Worm (Caenorhabditis elegans) whole organism, young adult: ENCODE results near the gene math-38.

ENCODE experiments used
- B0261.1 ChIP-seq: sonication (generic microtip); optimal IDR thresholded peaks from 2 replicates; lab custom pipeline; 2016; ENCODE audit warnings: mild to moderate bottlenecking, missing genetic modification characterization, moderate library complexity, missing compliant biosample characterization
- B0336.3 ChIP-seq: fragments of 200-800 bp; sonication (Bioruptor generic); IDR thresholded peaks from 2 replicates; pipeline ENCODE4 v1.3.6; 2022; ENCODE audit warnings: missing genetic modification characterization, missing compliant biosample characterization
- C06A6.2 ChIP-seq: fragments of 200-800 bp; sonication (Bioruptor generic); conservative IDR thresholded peaks from 2 replicates; pipeline ENCODE4 v1.3.6; 2022; ENCODE audit warnings: missing genetic modification characterization, missing compliant biosample characterization
- F33H1.4 ChIP-seq: fragments of 200-800 bp; sonication (Bioruptor generic); IDR thresholded peaks from 2 replicates; pipeline ENCODE4 v1.3.6; 2022; ENCODE audit warnings: missing genetic modification reagents, missing genetic modification characterization, missing compliant biosample characterization
- Y53G8AR.9 ChIP-seq: fragments of 200-800 bp; sonication (Bioruptor generic); conservative IDR thresholded peaks from 2 replicates; pipeline ENCODE4 v1.3.6; 2022; ENCODE audit warnings: missing genetic modification reagents, missing genetic modification characterization, missing compliant biosample characterization
- Y56A3A.18 ChIP-seq: fragments of 200-800 bp; sonication (Bioruptor generic); IDR thresholded peaks from 2 replicates; pipeline ENCODE4 v1.3.6; 2022; ENCODE audit warnings: missing genetic modification reagents, missing genetic modification characterization, missing compliant biosample characterization
- Y79H2A.3 ChIP-seq: fragments of 200-800 bp; sonication (Bioruptor generic); conservative IDR thresholded peaks from 2 replicates; pipeline ENCODE4 v1.3.6; 2022; ENCODE audit warnings: missing genetic modification reagents, missing genetic modification characterization, missing compliant biosample characterization
- akir-1 ChIP-seq: fragments of 200-800 bp; sonication (Bioruptor generic); optimal IDR thresholded peaks from 2 replicates; lab custom pipeline; 2018; ENCODE audit warnings: mild to moderate bottlenecking, missing genetic modification characterization, moderate library complexity, missing compliant biosample characterization
- ccch-3 ChIP-seq: fragments of 200-800 bp; sonication (Bioruptor generic); optimal IDR thresholded peaks from 2 replicates; lab custom pipeline; 2018; ENCODE audit warnings: mild to moderate bottlenecking, missing genetic modification characterization, missing compliant biosample characterization
- cebp-1 ChIP-seq, 2 experiments: fragments of 200-800 bp in 1 of 2; sonication (Bioruptor generic) in 1 of 2; sonication (generic microtip) in 1 of 2; IDR thresholded peaks in 1 of 2; optimal IDR thresholded peaks in 1 of 2; 2 replicates each; pipeline versions ENCODE4 v1.3.6 to Lab custom; 2017 to 2022; ENCODE audit warnings: missing compliant biosample characterization in 2 of 2, missing genetic modification characterization in 2 of 2, mild to moderate bottlenecking in 1 of 2, missing genetic modification reagents in 1 of 2, moderate library complexity in 1 of 2
- ceh-27 ChIP-seq: fragments of 200-800 bp; sonication (Bioruptor generic); optimal IDR thresholded peaks from 2 replicates; lab custom pipeline; 2018; ENCODE audit warnings: mild to moderate bottlenecking, missing genetic modification characterization, moderate library complexity, missing compliant biosample characterization
- ceh-40 ChIP-seq: fragments of 200-800 bp; sonication (Bioruptor generic); IDR thresholded peaks from 2 replicates; pipeline ENCODE4 v1.3.6; 2022; ENCODE audit warnings: missing genetic modification characterization, missing compliant biosample characterization
- ceh-58 ChIP-seq: fragments of 200-800 bp; sonication (Bioruptor generic); IDR thresholded peaks from 2 replicates; pipeline ENCODE4 v1.3.6; 2022; ENCODE audit warnings: missing genetic modification characterization, missing compliant biosample characterization
- ceh-79 ChIP-seq: sonication (generic microtip); optimal IDR thresholded peaks from 2 replicates; lab custom pipeline; 2017; ENCODE audit warnings: mild to moderate bottlenecking, missing genetic modification characterization, missing compliant biosample characterization
- dox-1 ChIP-seq: fragments of 200-800 bp; sonication (Bioruptor generic); IDR thresholded peaks from 2 replicates; pipeline ENCODE4 v1.3.6; 2022; ENCODE audit warnings: missing genetic modification reagents, missing genetic modification characterization, missing compliant biosample characterization
- ekl-4 ChIP-seq: fragments of 200-800 bp; sonication (Bioruptor generic); IDR thresholded peaks from 2 replicates; pipeline ENCODE4 v1.3.6; 2022; ENCODE audit warnings: missing genetic modification reagents, missing genetic modification characterization, missing compliant biosample characterization
- hmg-20 ChIP-seq: fragments of 200-800 bp; sonication (Bioruptor generic); IDR thresholded peaks from 2 replicates; pipeline ENCODE4 v1.3.6; 2022; ENCODE audit warnings: missing genetic modification reagents, missing genetic modification characterization, missing compliant biosample characterization
- hsf-1 ChIP-seq: fragments of 200-800 bp; sonication (Bioruptor generic); IDR thresholded peaks from 2 replicates; pipeline ENCODE4 v1.3.6; 2022; ENCODE audit warnings: missing genetic modification reagents, missing genetic modification characterization, missing compliant biosample characterization
- lag-1 ChIP-seq: fragments of 200-800 bp; sonication (Bioruptor generic); IDR thresholded peaks from 2 replicates; pipeline ENCODE4 v1.3.6; 2022; ENCODE audit warnings: missing genetic modification reagents, missing genetic modification characterization, missing compliant biosample characterization
- lin-40 ChIP-seq: sonication (generic microtip); optimal IDR thresholded peaks from 2 replicates; lab custom pipeline; 2016; ENCODE audit warnings: missing genetic modification characterization, mild to moderate bottlenecking, missing compliant biosample characterization, missing genotype, missing genetic modification reagents
- madf-10 ChIP-seq: sonication (generic microtip); optimal IDR thresholded peaks from 2 replicates; lab custom pipeline; 2016; ENCODE audit warnings: mild to moderate bottlenecking, missing genetic modification characterization, missing compliant biosample characterization
- madf-8 ChIP-seq: fragments of 200-800 bp; sonication (Bioruptor generic); conservative IDR thresholded peaks from 2 replicates; pipeline ENCODE4 v1.3.6; 2022; ENCODE audit warnings: missing genetic modification reagents, missing genetic modification characterization, missing compliant biosample characterization
- mel-28 ChIP-seq: sonication (generic microtip); optimal IDR thresholded peaks from 2 replicates; lab custom pipeline; 2016; ENCODE audit warnings: borderline replicate concordance, mild to moderate bottlenecking, missing genetic modification characterization, missing compliant biosample characterization
- nhr-80 ChIP-seq: sonication (generic microtip); optimal IDR thresholded peaks from 2 replicates; lab custom pipeline; 2016; ENCODE audit warnings: missing genetic modification characterization, missing compliant biosample characterization
- nhr-90 ChIP-seq: sonication (generic microtip); optimal IDR thresholded peaks from 2 replicates; lab custom pipeline; 2016; ENCODE audit warnings: missing genotype, mild to moderate bottlenecking, missing genetic modification characterization, missing compliant biosample characterization
- sdz-38 ChIP-seq: sonication (generic microtip); optimal IDR thresholded peaks from 2 replicates; lab custom pipeline; 2016; ENCODE audit warnings: missing genotype, missing genetic modification characterization, missing compliant biosample characterization
- snpc-1.1 ChIP-seq: sonication (generic microtip); optimal IDR thresholded peaks from 2 replicates; lab custom pipeline; 2017; ENCODE audit warnings: missing genetic modification characterization, mild to moderate bottlenecking, missing compliant biosample characterization, antibody characterized with exemption, moderate library complexity, missing genotype, missing genetic modification reagents; ENCODE audit not compliant: insufficient read depth
- snpc-4 ChIP-seq, 5 experiments: fragments of 150-350 bp in 1 of 5; sonication (generic microtip) in 4 of 5; optimal IDR thresholded peaks; 2 replicates each; lab custom pipeline; 2014 to 2018; ENCODE audit warnings: missing genetic modification characterization in 5 of 5, missing biosample characterization in 3 of 5, antibody characterized with exemption in 2 of 5, mild to moderate bottlenecking in 2 of 5, missing compliant biosample characterization in 2 of 5, missing genotype in 2 of 5, moderate library complexity in 2 of 5, missing genetic modification reagents in 1 of 5
- tlf-1 ChIP-seq: fragments of 200-800 bp; sonication (Bioruptor generic); optimal IDR thresholded peaks from 2 replicates; lab custom pipeline; 2018; ENCODE audit warnings: mild to moderate bottlenecking, missing genetic modification characterization, missing compliant biosample characterization
- unc-62 ChIP-seq: fragments of 150-350 bp; optimal IDR thresholded peaks from 2 replicates; lab custom pipeline; 2014; ENCODE audit warnings: missing biosample characterization, missing genetic modification reagents, missing genetic modification characterization
- zfh-2 ChIP-seq: fragments of 200-800 bp; sonication (Bioruptor generic); conservative IDR thresholded peaks from 2 replicates; pipeline ENCODE4 v1.3.6; 2022; ENCODE audit warnings: missing genetic modification reagents, missing genetic modification characterization, missing compliant biosample characterization
- ztf-26 ChIP-seq: sonication (generic microtip); optimal IDR thresholded peaks from 2 replicates; lab custom pipeline; 2017; ENCODE audit warnings: missing genetic modification characterization, missing compliant biosample characterization

The math-38 gene

DNA sequence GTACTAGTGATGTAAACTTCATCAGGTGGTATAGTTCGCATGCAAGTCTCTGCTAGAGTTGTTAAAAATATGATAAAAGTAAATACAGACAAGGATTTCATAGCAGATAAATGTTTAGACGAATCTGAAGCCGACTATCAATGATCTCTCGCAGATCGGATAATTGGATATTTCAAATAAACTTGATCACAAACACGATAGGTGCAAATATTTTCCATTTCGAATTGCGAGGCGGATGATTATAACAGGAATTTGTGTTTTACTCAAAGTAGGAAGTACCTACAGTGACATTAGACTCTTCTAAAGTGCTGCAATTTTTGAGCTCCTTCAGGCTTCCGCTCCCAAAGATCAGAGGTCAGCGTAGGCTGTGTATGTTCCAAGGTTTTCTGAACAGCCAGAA lies 10.1 kb upstream of the math-38 start, which contains the start of gene T07H3.7:
TSS of gene T07H3.7 (minus strand) at position 101 of the 400 bp plus-strand sequence.
- TF ChIP-seq tlf-1 (GFP tag; lab: Kevin White, UChicago) (no peak), ceh-79 (no peak)
- TF ChIP-seq, all 124 proteins: peak for 0

DNA sequence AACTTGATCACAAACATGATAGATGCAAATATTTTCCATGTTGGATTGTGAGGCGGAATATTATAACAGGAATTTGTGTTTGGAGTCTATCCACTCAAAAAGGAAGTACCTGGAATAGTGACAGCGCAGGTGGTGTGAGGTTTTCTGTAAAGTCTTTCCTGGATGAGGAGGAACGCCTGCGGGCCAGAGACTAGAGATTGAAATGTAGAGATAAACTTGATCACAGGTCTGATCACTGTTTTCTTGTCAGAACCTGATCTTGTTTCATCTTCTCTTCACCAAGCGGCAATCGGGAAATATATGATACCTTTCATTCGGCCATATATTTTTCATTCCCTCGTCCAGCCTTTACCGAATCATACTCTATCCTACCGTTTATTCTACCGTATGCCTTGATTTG lies 6.5 kb upstream of the math-38 start, which contains the start of gene T07H3.8:
TSS of gene T07H3.8 (plus strand) at position 301 of the 400 bp plus-strand sequence.
- TF ChIP-seq ztf-26 (tag; lab: Kevin White, UChicago) (no peak), akir-1 (GFP tag; lab: Kevin White, UChicago) (no peak), unc-62 (GFP tag; lab: Kevin White, UChicago) (no peak), lin-40 (tag; lab: Kevin White, UChicago) (no peak), ceh-40 (GFP tag; lab: Robert Waterston, UW) (no peak), madf-8 (GFP tag; lab: Robert Waterston, UW) (no peak), hmg-20 (GFP tag; lab: Robert Waterston, UW) (no peak), nhr-90 (no peak), Y79H2A.3 (GFP tag; lab: Robert Waterston, UW) (no peak)

DNA sequence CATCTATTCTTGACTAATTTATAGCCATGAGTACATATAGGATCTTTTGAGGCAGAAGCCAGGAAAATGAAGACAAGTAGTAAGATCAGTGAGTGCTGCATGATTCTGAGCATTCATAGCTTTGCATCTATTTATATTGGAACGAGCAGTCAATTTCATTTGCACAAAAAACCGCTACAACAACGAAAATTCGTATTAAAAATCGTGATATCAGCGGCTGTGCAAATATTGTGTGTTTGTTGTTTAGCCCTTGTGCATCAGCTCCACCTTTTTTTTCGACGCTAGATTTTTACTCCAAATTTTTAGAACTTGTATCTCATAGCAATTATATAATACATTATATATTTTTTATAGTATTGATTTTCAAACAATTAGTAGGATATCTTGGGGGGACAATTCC lies 4.4 kb upstream of the math-38 start, which contains the start of gene clec-21:
TSS of gene clec-21 (minus strand) at position 101 of the 400 bp plus-strand sequence.
- TF ChIP-seq Y56A3A.18, result no peak
- no peak for TF ChIP-seq ceh-27 (GFP tag; lab: Kevin White, UChicago)
- TF ChIP-seq ekl-4 (GFP tag; lab: Robert Waterston, UW), result no peak
- no peak for TF ChIP-seq F33H1.4 (GFP tag; lab: Robert Waterston, UW)
- TF ChIP-seq sdz-38 (tag; lab: Kevin White, UChicago), result no peak
- TF ChIP-seq ceh-40 (GFP tag; lab: Robert Waterston, UW), result no peak
- TF ChIP-seq cebp-1 (GFP tag; IDR thresholded peaks at IDR 0.05; lab: Robert Waterston, UW), result no peak
- TF ChIP-seq cebp-1 (tag; optimal IDR thresholded peaks at IDR 0.05; lab: Kevin White, UChicago), result no peak
- TF ChIP-seq snpc-4 (GFP tag; optimal IDR thresholded peaks at IDR 0.05; lab: Kevin White, UChicago), result no peak
- no peak for TF ChIP-seq snpc-4 (tag; optimal IDR thresholded peaks at IDR 0.05; lab: Kevin White, UChicago)
- TF ChIP-seq nhr-90, result no peak
- TF ChIP-seq B0336.3 (GFP tag; lab: Robert Waterston, UW), result no peak
- TF ChIP-seq B0261.1 (tag; lab: Kevin White, UChicago), result no peak
- no peak for TF ChIP-seq mel-28 (tag; lab: Kevin White, UChicago)
- TF ChIP-seq Y53G8AR.9, result no peak
- TF ChIP-seq C06A6.2 (GFP tag; lab: Robert Waterston, UW), result no peak

DNA sequence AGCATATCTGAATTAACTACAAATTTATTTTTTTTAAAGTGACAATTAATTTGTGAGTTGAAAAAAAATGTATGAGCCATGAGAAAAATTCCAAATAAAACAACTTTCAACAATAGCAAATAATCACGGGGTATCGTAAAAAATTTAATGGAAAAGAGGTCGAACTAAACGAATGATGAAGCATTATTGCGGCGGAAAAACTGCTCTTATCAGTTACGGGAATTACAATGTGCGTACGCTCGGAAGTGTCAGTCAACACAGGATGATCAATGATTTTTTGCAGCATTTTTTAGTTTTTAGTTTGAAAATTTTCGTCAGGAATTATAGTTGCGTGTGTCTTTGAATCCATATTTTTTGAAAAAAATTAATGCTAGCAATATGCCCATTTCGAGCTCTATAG lies 3.0 kb downstream of the math-38 start:
- TF ChIP-seq ccch-3 (GFP tag; lab: Kevin White, UChicago) (no peak), F33H1.4 (GFP tag; lab: Robert Waterston, UW) (no peak), nhr-80 (tag; lab: Kevin White, UChicago) (peak; percentile 72), hsf-1 (GFP tag; lab: Robert Waterston, UW) (no peak), dox-1 (peak; percentile 38; the same call in 1 of the 2 replicates), lag-1 (no peak), snpc-1.1 (no peak), madf-10 (tag; lab: Kevin White, UChicago) (no peak), ceh-58 (GFP tag; lab: Robert Waterston, UW) (no peak), ekl-4 (GFP tag; lab: Robert Waterston, UW) (no peak)

DNA sequence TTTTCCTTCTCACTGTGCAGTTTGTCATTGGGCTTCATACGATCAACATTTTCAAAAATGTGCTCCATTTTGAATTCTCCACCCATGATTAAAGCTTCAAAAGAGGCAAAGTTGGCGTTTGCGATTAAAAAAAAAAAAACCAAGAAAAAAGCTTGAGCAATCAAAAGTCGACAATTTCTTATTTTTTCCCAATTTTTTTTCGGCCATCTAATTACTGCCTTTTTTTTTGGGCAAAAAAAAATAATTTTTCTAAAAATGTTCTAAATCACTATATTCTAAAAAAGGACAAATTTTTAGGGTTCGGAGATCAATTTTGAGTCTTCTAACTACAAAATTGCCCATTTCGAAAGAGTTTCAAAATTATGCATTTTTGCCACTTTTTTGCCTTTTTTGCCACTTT lies 3.8 kb downstream of the math-38 start, which contains the start of gene K05F6.10:
TSS of gene K05F6.10 (minus strand) at position 101 of the 400 bp plus-strand sequence.
- TF ChIP-seq zfh-2 (no peak), Y56A3A.18 (no peak), B0261.1 (tag; lab: Kevin White, UChicago) (no peak), sdz-38 (tag; lab: Kevin White, UChicago) (no peak)
